Fruit fly (Drosophila melanogaster): ENCODE measurements around the gene PGRP-LD.

- no peak for TF ChIP-seq CG7928 (GFP tag; optimal IDR thresholded peaks at IDR 0.05)
- TF ChIP-seq zf30C (GFP tag; optimal IDR thresholded peaks at IDR 0.05), result no peak
- no peak for TF ChIP-seq CG12942 (GFP tag; optimal IDR thresholded peaks at IDR 0.05)
- no peak for TF ChIP-seq pnt (GFP tag; optimal IDR thresholded peaks at IDR 0.05)
- TF ChIP-seq CG11398 (GFP tag; optimal IDR thresholded peaks at IDR 0.05), result no peak
Measured at dm6 chr3L:5765844-5766200, 14.0 kb upstream of the PGRP-LD start, which contains the start of gene Txl.
